Fruit fly (Drosophila melanogaster) whole organism, embryonic: Measurements from ENCODE around the gene CG5515.

Experiments used
- Abd-B ChIP-seq: fragments of 200-800 bp; sonication (Bioruptor generic); optimal IDR thresholded peaks from 2 replicates; lab custom pipeline; 2018; ENCODE audit warnings: missing biosample characterization, mild to moderate bottlenecking, missing genetic modification characterization, moderate library complexity
- CG10321 ChIP-seq: fragments of 200-800 bp; sonication (Bioruptor generic); IDR thresholded peaks from 2 replicates; pipeline ENCODE4 v1.3.6; 2022; ENCODE audit warnings: missing biosample characterization, missing genetic modification characterization
- CG12104 ChIP-seq: fragments of 200-800 bp; sonication (Bioruptor generic); optimal IDR thresholded peaks from 3 replicates; lab custom pipeline; 2016; ENCODE audit warnings: missing biosample characterization, missing genetic modification characterization
- CG12659 ChIP-seq: fragments of 200-800 bp; sonication (Bioruptor generic); optimal IDR thresholded peaks from 3 replicates; lab custom pipeline; 2017; ENCODE audit warnings: mild to moderate bottlenecking, missing biosample characterization, missing genetic modification reagents, missing genetic modification characterization
- CG14965 ChIP-seq: fragments of 200-800 bp; sonication (Bioruptor generic); optimal IDR thresholded peaks from 2 replicates; lab custom pipeline; 2016; ENCODE audit warnings: missing biosample characterization, missing genetic modification characterization, borderline replicate concordance
- CG15696 ChIP-seq: fragments of 200-800 bp; sonication (Bioruptor generic); optimal IDR thresholded peaks from 2 replicates; lab custom pipeline; 2019; ENCODE audit warnings: missing biosample characterization, mild to moderate bottlenecking, missing genetic modification characterization, moderate library complexity
- CG2678 ChIP-seq: fragments of 200-800 bp; sonication (Bioruptor generic); optimal IDR thresholded peaks from 3 replicates; lab custom pipeline; 2019; ENCODE audit warnings: missing biosample characterization, mild to moderate bottlenecking, missing genetic modification characterization, moderate library complexity
- CG31365 ChIP-seq: fragments of 200-800 bp; sonication (Bioruptor generic); optimal IDR thresholded peaks from 2 replicates; lab custom pipeline; 2018; ENCODE audit warnings: missing biosample characterization, mild to moderate bottlenecking, missing genetic modification characterization
- CG33213 ChIP-seq: fragments of 200-800 bp; sonication (Bioruptor generic); optimal IDR thresholded peaks from 3 replicates; lab custom pipeline; 2016; ENCODE audit warnings: missing biosample characterization, missing genetic modification characterization
- CG4328 ChIP-seq: fragments of 200-800 bp; sonication (Bioruptor generic); optimal IDR thresholded peaks from 3 replicates; lab custom pipeline; 2017; ENCODE audit warnings: missing biosample characterization, missing genetic modification reagents, missing genetic modification characterization
- CG4404 ChIP-seq: fragments of 200-800 bp; sonication (Bioruptor generic); IDR thresholded peaks from 2 replicates; pipeline ENCODE4 v1.3.6; 2022; ENCODE audit warnings: missing biosample characterization, missing genetic modification characterization
- CG4820 ChIP-seq: fragments of 200-800 bp; sonication (Bioruptor generic); optimal IDR thresholded peaks from 3 replicates; lab custom pipeline; 2016; ENCODE audit warnings: missing biosample characterization, missing genetic modification characterization
- CG6254 ChIP-seq: fragments of 200-800 bp; sonication (Bioruptor generic); optimal IDR thresholded peaks from 3 replicates; lab custom pipeline; 2017; ENCODE audit warnings: mild to moderate bottlenecking, missing biosample characterization, missing genetic modification reagents, missing genetic modification characterization
- CG6654 ChIP-seq: fragments of 200-800 bp; sonication (Bioruptor generic); optimal IDR thresholded peaks from 2 replicates; lab custom pipeline; 2017; ENCODE audit warnings: missing biosample characterization, mild to moderate bottlenecking, missing genetic modification characterization
- CG6689 ChIP-seq: fragments of 200-800 bp; sonication (Bioruptor generic); IDR thresholded peaks from 2 replicates; pipeline ENCODE4 v1.3.6; 2022; ENCODE audit warnings: missing biosample characterization, missing genetic modification characterization
- CG6813 ChIP-seq: fragments of 200-800 bp; sonication (Bioruptor generic); optimal IDR thresholded peaks from 2 replicates; lab custom pipeline; 2017; ENCODE audit warnings: missing biosample characterization, missing genetic modification characterization, mild to moderate bottlenecking, moderate library complexity, missing genetic modification reagents
- CG8765 ChIP-seq: fragments of 200-800 bp; sonication (Bioruptor generic); IDR thresholded peaks from 2 replicates; pipeline ENCODE4 v1.3.6; 2022; ENCODE audit warnings: missing biosample characterization, missing genetic modification characterization
- CG9215 ChIP-seq: fragments of 200-800 bp; sonication (Bioruptor generic); IDR thresholded peaks from 2 replicates; pipeline ENCODE4 v1.3.6; 2022; ENCODE audit warnings: missing biosample characterization, missing genetic modification characterization
- CG9727 ChIP-seq: fragments of 200-800 bp; sonication (Bioruptor generic); optimal IDR thresholded peaks from 3 replicates; lab custom pipeline; 2017; ENCODE audit warnings: missing biosample characterization, mild to moderate bottlenecking, missing genetic modification characterization
- CG9797 ChIP-seq: fragments of 200-800 bp; sonication (Bioruptor generic); optimal IDR thresholded peaks from 3 replicates; lab custom pipeline; 2018; ENCODE audit warnings: missing biosample characterization, mild to moderate bottlenecking, missing genetic modification characterization
- CG9876 ChIP-seq: fragments of 200-800 bp; sonication (Bioruptor generic); optimal IDR thresholded peaks from 2 replicates; lab custom pipeline; 2016; ENCODE audit warnings: missing biosample characterization, missing genetic modification characterization
- CkIIα-i1 ChIP-seq: fragments of 200-800 bp; sonication (Bioruptor generic); IDR thresholded peaks from 2 replicates; pipeline ENCODE4 v1.3.6; 2022; ENCODE audit warnings: missing biosample characterization, missing genetic modification characterization
- CoRest ChIP-seq: fragments of 200-800 bp; sonication (Bioruptor generic); optimal IDR thresholded peaks from 3 replicates; lab custom pipeline; 2018; ENCODE audit warnings: missing biosample characterization, mild to moderate bottlenecking, missing genetic modification characterization, moderate library complexity
- Dip3 ChIP-seq: fragments of 200-800 bp; sonication (Bioruptor generic); optimal IDR thresholded peaks from 3 replicates; lab custom pipeline; 2016; ENCODE audit warnings: missing biosample characterization, missing genetic modification characterization
- ERR ChIP-seq: fragments of 200-800 bp; sonication (Bioruptor generic); optimal IDR thresholded peaks from 2 replicates; lab custom pipeline; 2016; ENCODE audit warnings: missing biosample characterization, missing genetic modification characterization
- Fer1 ChIP-seq: fragments of 200-800 bp; sonication (Bioruptor generic); optimal IDR thresholded peaks from 2 replicates; lab custom pipeline; 2017; ENCODE audit warnings: missing biosample characterization, mild to moderate bottlenecking, missing genetic modification characterization
- Mes4 ChIP-seq: fragments of 200-800 bp; sonication (Bioruptor generic); optimal IDR thresholded peaks from 2 replicates; lab custom pipeline; 2016; ENCODE audit warnings: missing biosample characterization, missing genetic modification characterization
- NC2β ChIP-seq: fragments of 200-800 bp; sonication (Bioruptor generic); optimal IDR thresholded peaks from 2 replicates; lab custom pipeline; 2016; ENCODE audit warnings: missing biosample characterization, missing genetic modification characterization
- Nf-YB ChIP-seq: fragments of 200-800 bp; sonication (Bioruptor generic); optimal IDR thresholded peaks from 3 replicates; lab custom pipeline; 2019; ENCODE audit warnings: missing biosample characterization, mild to moderate bottlenecking, missing genetic modification characterization, moderate library complexity
- NfI ChIP-seq: fragments of 200-800 bp; sonication (Bioruptor generic); optimal IDR thresholded peaks from 3 replicates; lab custom pipeline; 2018; ENCODE audit warnings: missing biosample characterization, mild to moderate bottlenecking, missing genetic modification characterization, moderate library complexity
- Taf1 ChIP-seq: fragments of 200-800 bp; sonication (Bioruptor generic); IDR thresholded peaks from 2 replicates; pipeline ENCODE4 v1.3.6; 2022; ENCODE audit warnings: missing biosample characterization, missing genetic modification characterization
- bbx ChIP-seq: fragments of 200-800 bp; sonication (Bioruptor generic); IDR thresholded peaks from 2 replicates; pipeline ENCODE4 v1.3.6; 2022; ENCODE audit warnings: missing biosample characterization, missing genetic modification characterization; ENCODE audit not compliant: partially characterized antibody
- crol ChIP-seq: fragments of 200-800 bp; sonication (Bioruptor generic); IDR thresholded peaks from 2 replicates; pipeline ENCODE4 v1.3.6; 2022; ENCODE audit warnings: missing biosample characterization, missing genetic modification characterization
- dan ChIP-seq: fragments of 200-800 bp; sonication (Bioruptor generic); IDR thresholded peaks from 2 replicates; pipeline ENCODE4 v1.3.6; 2022; ENCODE audit warnings: missing biosample characterization, missing genetic modification characterization
- ewg ChIP-seq: fragments of 200-800 bp; sonication (Bioruptor generic); optimal IDR thresholded peaks from 3 replicates; lab custom pipeline; 2017; ENCODE audit warnings: mild to moderate bottlenecking, missing biosample characterization, missing genetic modification reagents, missing genetic modification characterization
- her ChIP-seq: fragments of 200-800 bp; sonication (Bioruptor generic); optimal IDR thresholded peaks from 2 replicates; lab custom pipeline; 2016; ENCODE audit warnings: missing biosample characterization, missing genetic modification characterization
- kni ChIP-seq: fragments of 200-800 bp; sonication (Bioruptor generic); optimal IDR thresholded peaks from 3 replicates; lab custom pipeline; 2017; ENCODE audit warnings: mild to moderate bottlenecking, missing biosample characterization, missing genetic modification reagents, missing genetic modification characterization
- mam ChIP-seq: fragments of 200-800 bp; sonication (Bioruptor generic); optimal IDR thresholded peaks from 3 replicates; lab custom pipeline; 2016; ENCODE audit warnings: missing biosample characterization, missing genetic modification characterization
- nerfin-1 ChIP-seq: fragments of 200-800 bp; sonication (Bioruptor generic); optimal IDR thresholded peaks from 3 replicates; lab custom pipeline; 2019; ENCODE audit warnings: missing biosample characterization, mild to moderate bottlenecking, missing genetic modification characterization, moderate library complexity
- odd ChIP-seq: fragments of 200-800 bp; sonication (Bioruptor generic); optimal IDR thresholded peaks from 2 replicates; lab custom pipeline; 2017; ENCODE audit warnings: missing biosample characterization, mild to moderate bottlenecking, missing genetic modification characterization
- peb ChIP-seq: fragments of 200-800 bp; sonication (Bioruptor generic); IDR thresholded peaks from 2 replicates; pipeline ENCODE4 v1.3.6; 2022; ENCODE audit warnings: missing biosample characterization, missing genetic modification characterization
- pros ChIP-seq: fragments of 200-800 bp; sonication (Bioruptor generic); optimal IDR thresholded peaks from 3 replicates; lab custom pipeline; 2019; ENCODE audit warnings: missing biosample characterization, mild to moderate bottlenecking, missing genetic modification characterization, moderate library complexity
- pum ChIP-seq: fragments of 200-800 bp; sonication (Bioruptor generic); optimal IDR thresholded peaks from 2 replicates; lab custom pipeline; 2016; ENCODE audit warnings: missing biosample characterization, missing genetic modification characterization
- rib ChIP-seq: fragments of 200-800 bp; sonication (Bioruptor generic); IDR thresholded peaks from 2 replicates; pipeline ENCODE4 v1.3.6; 2022; ENCODE audit warnings: missing biosample characterization, missing genetic modification characterization
- salm ChIP-seq: fragments of 200-800 bp; sonication (Bioruptor generic); optimal IDR thresholded peaks from 2 replicates; lab custom pipeline; 2018; ENCODE audit warnings: missing biosample characterization, mild to moderate bottlenecking, missing genetic modification characterization
- sens-2 ChIP-seq: fragments of 200-800 bp; sonication (Bioruptor generic); IDR thresholded peaks from 2 replicates; pipeline ENCODE4 v1.3.6; 2022; ENCODE audit warnings: missing biosample characterization, missing genetic modification characterization
- sr ChIP-seq: fragments of 200-800 bp; sonication (Bioruptor generic); IDR thresholded peaks from 3 replicates; pipeline ENCODE4 v1.3.6; 2022; ENCODE audit warnings: missing biosample characterization, missing genetic modification characterization
- trem ChIP-seq: fragments of 200-800 bp; optimal IDR thresholded peaks from 3 replicates; lab custom pipeline; 2019; ENCODE audit warnings: missing biosample characterization, mild to moderate bottlenecking, missing genetic modification characterization, moderate library complexity

CG5515 gene

dm6 chr3R:24161173-24161811, 27.4 kb downstream of the CG5515 start, which contains the start of the genes Myo95E and TBC1d7 (continued):
- TF ChIP-seq odd (no peak), CG33213 (GFP tag; lab: Kevin White, UChicago) (peak; percentile 47), CG10321 (GFP tag; lab: Robert Waterston, UW) (peak; percentile 69), Dip3 (peak; percentile 54), her (GFP tag; lab: Kevin White, UChicago) (no peak), peb (peak; percentile 89), ewg (GFP tag; lab: Kevin White, UChicago) (peak; percentile 72), sens-2 (GFP tag; lab: Robert Waterston, UW) (peak; percentile 70; the same call in 1 of the 2 replicates), CG6654 (peak; percentile 58), Abd-B (GFP tag; lab: Kevin White, UChicago) (peak; percentile 91), CG8765 (GFP tag; lab: Robert Waterston, UW) (peak; percentile 78), dan (GFP tag; lab: Robert Waterston, UW) (peak; percentile 68), pros (GFP tag; lab: Kevin White, UChicago) (no peak), ERR (GFP tag; lab: Kevin White, UChicago) (no peak), CG31365 (tag; lab: Kevin White, UChicago) (no peak), CG12659 (GFP tag; lab: Kevin White, UChicago) (peak; percentile 92), bbx (GFP tag; lab: Robert Waterston, UW) (peak; percentile 42), CG6689 (peak; percentile 97), CkIIα-i1 (GFP tag; lab: Robert Waterston, UW) (0 out of 2 replicates have a peak, but pooled peaks have one; percentile 31), CG15696 (tag; lab: Kevin White, UChicago) (peak; percentile 71), Mes4 (GFP tag; lab: Kevin White, UChicago) (no peak), Nf-YB (GFP tag; lab: Kevin White, UChicago) (peak; percentile 70), nerfin-1 (tag; lab: Kevin White, UChicago) (peak; percentile 78), Fer1 (peak; percentile 83), CG2678 (peak; percentile 92), CG14965 (GFP tag; lab: Kevin White, UChicago) (no peak), CG6813 (peak; percentile 65), CG12104 (GFP tag; lab: Kevin White, UChicago) (peak; percentile 81), CG9797 (peak; percentile 46), sr (GFP tag; lab: Robert Waterston, UW) (peak; percentile 39; the same call in 1 of the 3 replicates), kni (GFP tag; lab: Kevin White, UChicago) (no peak), CoRest (tag; lab: Kevin White, UChicago) (peak; percentile 93), salm (tag; lab: Kevin White, UChicago) (peak; percentile 74), NfI (peak; percentile 86), mam (GFP tag; lab: Kevin White, UChicago) (peak; percentile 56), Taf1 (GFP tag; lab: Robert Waterston, UW) (peak; percentile 84), pum (GFP tag; lab: Kevin White, UChicago) (peak; percentile 56), CG4404 (GFP tag; lab: Robert Waterston, UW) (peak; percentile 91), NC2β (no peak), trem (peak; percentile 90), rib (GFP tag; lab: Robert Waterston, UW) (peak; percentile 93), CG9215 (GFP tag; lab: Robert Waterston, UW) (peak; percentile 85), CG9727 (GFP tag; lab: Kevin White, UChicago) (peak; percentile 89), CG9876 (GFP tag; lab: Kevin White, UChicago) (no peak), crol (GFP tag; lab: Robert Waterston, UW) (peak; percentile 59), CG6254 (peak; percentile 61), CG4328 (GFP tag; lab: Kevin White, UChicago) (peak; percentile 54), CG4820 (GFP tag; lab: Kevin White, UChicago) (peak; percentile 82)
